Fruit fly (Drosophila melanogaster) whole organism, embryonic: ENCODE data around the gene Cyt-c1L.

ENCODE experiments used
- Antp ChIP-seq: fragments of 200-800 bp; sonication (Bioruptor generic); optimal IDR thresholded peaks from 3 replicates; lab custom pipeline; 2016; ENCODE audit warnings: missing biosample characterization, missing genetic modification characterization
- Asciz ChIP-seq: fragments of 200-800 bp; sonication (Bioruptor generic); optimal IDR thresholded peaks from 2 replicates; lab custom pipeline; 2017; ENCODE audit warnings: missing biosample characterization, mild to moderate bottlenecking, missing genetic modification characterization, missing genetic modification reagents
- B-H1 ChIP-seq: fragments of 200-800 bp; sonication (Bioruptor generic); IDR thresholded peaks from 3 replicates; pipeline ENCODE4 v1.3.6; 2022; ENCODE audit warnings: missing biosample characterization, missing genetic modification characterization
- BEAF-32 ChIP-seq: fragments of 200-800 bp; sonication (Bioruptor generic); optimal IDR thresholded peaks from 3 replicates; lab custom pipeline; 2017; ENCODE audit warnings: missing biosample characterization, missing genetic modification characterization, mild to moderate bottlenecking, moderate library complexity, missing genetic modification reagents
- CG10462 ChIP-seq: fragments of 200-800 bp; sonication (Bioruptor generic); optimal IDR thresholded peaks from 2 replicates; lab custom pipeline; 2016; ENCODE audit warnings: missing biosample characterization, missing genetic modification characterization
- CG10979 ChIP-seq: fragments of 200-800 bp; sonication (Bioruptor generic); optimal IDR thresholded peaks from 2 replicates; lab custom pipeline; 2018; ENCODE audit warnings: missing biosample characterization, mild to moderate bottlenecking, missing genetic modification characterization, moderate library complexity
- CG11093 ChIP-seq: fragments of 200-800 bp; sonication (Bioruptor generic); IDR thresholded peaks from 3 replicates; pipeline ENCODE4 v1.3.6; 2022; ENCODE audit warnings: missing biosample characterization, missing genetic modification characterization
- CG14965 ChIP-seq: fragments of 200-800 bp; sonication (Bioruptor generic); optimal IDR thresholded peaks from 2 replicates; lab custom pipeline; 2016; ENCODE audit warnings: missing biosample characterization, missing genetic modification characterization, borderline replicate concordance
- CG2129 ChIP-seq: fragments of 200-800 bp; sonication (Bioruptor generic); IDR thresholded peaks from 2 replicates; pipeline ENCODE4 v1.3.6; 2022; ENCODE audit warnings: missing biosample characterization, missing genetic modification characterization; ENCODE audit not compliant: partially characterized antibody
- CG30020 ChIP-seq: fragments of 200-800 bp; optimal IDR thresholded peaks from 2 replicates; lab custom pipeline; 2019; ENCODE audit warnings: missing biosample characterization, mild to moderate bottlenecking, missing genetic modification characterization, moderate library complexity
- CG32532 ChIP-seq: fragments of 200-800 bp; sonication (Bioruptor generic); IDR thresholded peaks from 2 replicates; pipeline ENCODE4 v1.3.6; 2022; ENCODE audit warnings: missing biosample characterization, missing genetic modification characterization
- CG32772 ChIP-seq: fragments of 200-800 bp; sonication (Bioruptor generic); IDR thresholded peaks from 2 replicates; pipeline ENCODE4 v1.3.6; 2022; ENCODE audit warnings: missing biosample characterization, missing genetic modification characterization
- CG34224 ChIP-seq: fragments of 200-800 bp; sonication (Bioruptor generic); IDR thresholded peaks from 3 replicates; pipeline ENCODE4 v1.3.6; 2022; ENCODE audit warnings: missing biosample characterization, missing genetic modification characterization; ENCODE audit not compliant: partially characterized antibody
- CG34422 ChIP-seq: fragments of 200-800 bp; sonication (Bioruptor generic); IDR thresholded peaks from 3 replicates; pipeline ENCODE4 v1.3.6; 2022; ENCODE audit warnings: missing biosample characterization, missing genetic modification characterization
- CG4328 ChIP-seq: fragments of 200-800 bp; sonication (Bioruptor generic); optimal IDR thresholded peaks from 3 replicates; lab custom pipeline; 2017; ENCODE audit warnings: missing biosample characterization, missing genetic modification reagents, missing genetic modification characterization
- CG4707 ChIP-seq: fragments of 200-800 bp; sonication (Bioruptor generic); optimal IDR thresholded peaks from 2 replicates; lab custom pipeline; 2018; ENCODE audit warnings: missing biosample characterization, mild to moderate bottlenecking, missing genetic modification characterization, moderate library complexity
- CG7271 ChIP-seq: fragments of 200-800 bp; sonication (Bioruptor generic); optimal IDR thresholded peaks from 2 replicates; lab custom pipeline; 2018; ENCODE audit warnings: missing biosample characterization, mild to moderate bottlenecking, missing genetic modification characterization, moderate library complexity
- CG8359 ChIP-seq: fragments of 200-800 bp; sonication (Bioruptor generic); optimal IDR thresholded peaks from 2 replicates; lab custom pipeline; 2017; ENCODE audit warnings: missing biosample characterization, mild to moderate bottlenecking, missing genetic modification characterization, borderline replicate concordance
- CG9727 ChIP-seq: fragments of 200-800 bp; sonication (Bioruptor generic); optimal IDR thresholded peaks from 3 replicates; lab custom pipeline; 2017; ENCODE audit warnings: missing biosample characterization, mild to moderate bottlenecking, missing genetic modification characterization
- CG9876 ChIP-seq: fragments of 200-800 bp; sonication (Bioruptor generic); optimal IDR thresholded peaks from 2 replicates; lab custom pipeline; 2016; ENCODE audit warnings: missing biosample characterization, missing genetic modification characterization
- CoRest ChIP-seq: fragments of 200-800 bp; sonication (Bioruptor generic); optimal IDR thresholded peaks from 3 replicates; lab custom pipeline; 2018; ENCODE audit warnings: missing biosample characterization, mild to moderate bottlenecking, missing genetic modification characterization, moderate library complexity
- Dad ChIP-seq: fragments of 200-800 bp; sonication (Bioruptor generic); optimal IDR thresholded peaks from 3 replicates; lab custom pipeline; 2016; ENCODE audit warnings: missing biosample characterization, missing genetic modification characterization
- Dbx ChIP-seq: fragments of 200-800 bp; sonication (Bioruptor generic); IDR thresholded peaks from 3 replicates; pipeline ENCODE4 v1.3.6; 2022; ENCODE audit warnings: missing biosample characterization, missing genetic modification characterization
- Dp ChIP-seq: fragments of 200-800 bp; sonication (Bioruptor generic); optimal IDR thresholded peaks from 2 replicates; lab custom pipeline; 2018; ENCODE audit warnings: missing biosample characterization, mild to moderate bottlenecking, missing genetic modification characterization, moderate library complexity
- Hey ChIP-seq: fragments of 200-800 bp; sonication (Bioruptor generic); optimal IDR thresholded peaks from 3 replicates; lab custom pipeline; 2018; ENCODE audit warnings: missing biosample characterization, mild to moderate bottlenecking, missing genetic modification characterization
- Mes4 ChIP-seq: fragments of 200-800 bp; sonication (Bioruptor generic); optimal IDR thresholded peaks from 2 replicates; lab custom pipeline; 2016; ENCODE audit warnings: missing biosample characterization, missing genetic modification characterization
- NK7.1 ChIP-seq: fragments of 200-800 bp; sonication (Bioruptor generic); optimal IDR thresholded peaks from 3 replicates; lab custom pipeline; 2016; ENCODE audit warnings: missing biosample characterization, missing genetic modification characterization
- Side ChIP-seq: fragments of 200-800 bp; sonication (Bioruptor generic); optimal IDR thresholded peaks from 2 replicates; lab custom pipeline; 2016; ENCODE audit warnings: missing biosample characterization, missing genetic modification characterization
- Sox102F ChIP-seq: fragments of 200-800 bp; sonication (Bioruptor generic); optimal IDR thresholded peaks from 2 replicates; lab custom pipeline; 2018; ENCODE audit warnings: missing biosample characterization, mild to moderate bottlenecking, missing genetic modification characterization, moderate library complexity
- YL-1 ChIP-seq: fragments of 200-800 bp; sonication (Bioruptor generic); optimal IDR thresholded peaks from 3 replicates; lab custom pipeline; 2017; ENCODE audit warnings: missing biosample characterization, mild to moderate bottlenecking, missing genetic modification characterization
- abd-A ChIP-seq: fragments of 200-800 bp; sonication (Bioruptor generic); optimal IDR thresholded peaks from 3 replicates; lab custom pipeline; 2019; ENCODE audit warnings: missing biosample characterization, mild to moderate bottlenecking, missing genetic modification characterization, moderate library complexity
- ase ChIP-seq: fragments of 200-800 bp; sonication (Bioruptor generic); IDR thresholded peaks from 3 replicates; pipeline ENCODE4 v1.3.6; 2022; ENCODE audit warnings: missing biosample characterization, missing genetic modification characterization
- dan ChIP-seq: fragments of 200-800 bp; sonication (Bioruptor generic); IDR thresholded peaks from 2 replicates; pipeline ENCODE4 v1.3.6; 2022; ENCODE audit warnings: missing biosample characterization, missing genetic modification characterization
- disco-r ChIP-seq: fragments of 200-800 bp; sonication (Bioruptor generic); optimal IDR thresholded peaks from 2 replicates; lab custom pipeline; 2016; ENCODE audit warnings: missing biosample characterization, missing genetic modification characterization
- ftz-f1 ChIP-seq: fragments of 200-800 bp; sonication (Bioruptor generic); optimal IDR thresholded peaks from 2 replicates; lab custom pipeline; 2016; ENCODE audit warnings: missing biosample characterization, missing genetic modification characterization
- gce ChIP-seq: fragments of 200-800 bp; sonication (Bioruptor generic); IDR thresholded peaks from 3 replicates; pipeline ENCODE4 v1.3.6; 2022; ENCODE audit warnings: missing biosample characterization, missing genetic modification characterization
- grau ChIP-seq: fragments of 200-800 bp; optimal IDR thresholded peaks from 3 replicates; lab custom pipeline; 2019; ENCODE audit warnings: missing biosample characterization, mild to moderate bottlenecking, missing genetic modification characterization, moderate library complexity
- ham ChIP-seq: fragments of 200-800 bp; sonication (Bioruptor generic); IDR thresholded peaks from 2 replicates; pipeline ENCODE4 v1.3.6; 2022; ENCODE audit warnings: missing biosample characterization, missing genetic modification characterization
- knrl ChIP-seq: fragments of 200-800 bp; sonication (Bioruptor generic); IDR thresholded peaks from 3 replicates; pipeline ENCODE4 v1.3.6; 2022; ENCODE audit warnings: missing biosample characterization, missing genetic modification characterization; ENCODE audit not compliant: partially characterized antibody
- mam ChIP-seq: fragments of 200-800 bp; sonication (Bioruptor generic); optimal IDR thresholded peaks from 3 replicates; lab custom pipeline; 2016; ENCODE audit warnings: missing biosample characterization, missing genetic modification characterization
- pb ChIP-seq: fragments of 200-800 bp; sonication (Bioruptor generic); optimal IDR thresholded peaks from 3 replicates; lab custom pipeline; 2016; ENCODE audit warnings: missing biosample characterization, missing genetic modification characterization
- sc ChIP-seq, 3 experiments: fragments of >200 bp in 2 of 3; fragments of 200-800 bp in 1 of 3; sonication (Bioruptor generic) in 1 of 3; optimal IDR thresholded peaks; 2 replicates in 2 of 3; 3 replicates in 1 of 3; lab custom pipeline; 2017; ENCODE audit warnings: mild to moderate bottlenecking in 1 of 3, missing biosample characterization in 1 of 3, missing genetic modification characterization in 1 of 3, missing genetic modification reagents in 1 of 3
- sens-2 ChIP-seq: fragments of 200-800 bp; sonication (Bioruptor generic); IDR thresholded peaks from 2 replicates; pipeline ENCODE4 v1.3.6; 2022; ENCODE audit warnings: missing biosample characterization, missing genetic modification characterization
- sim ChIP-seq: fragments of 200-800 bp; sonication (Bioruptor generic); IDR thresholded peaks from 2 replicates; pipeline ENCODE4 v1.3.6; 2022; ENCODE audit warnings: missing biosample characterization, missing genetic modification characterization
- tgo ChIP-seq: fragments of 200-800 bp; sonication (Bioruptor generic); IDR thresholded peaks from 3 replicates; pipeline ENCODE4 v1.3.6; 2022; ENCODE audit warnings: missing biosample characterization, missing genetic modification characterization
- tna ChIP-seq: fragments of 200-800 bp; sonication (Bioruptor generic); IDR thresholded peaks from 2 replicates; pipeline ENCODE4 v1.3.6; 2022; ENCODE audit warnings: missing biosample characterization, missing genetic modification characterization; ENCODE audit not compliant: partially characterized antibody
- trem ChIP-seq: fragments of 200-800 bp; optimal IDR thresholded peaks from 3 replicates; lab custom pipeline; 2019; ENCODE audit warnings: missing biosample characterization, mild to moderate bottlenecking, missing genetic modification characterization, moderate library complexity
- trh ChIP-seq: fragments of 200-800 bp; sonication (Bioruptor generic); optimal IDR thresholded peaks from 2 replicates; lab custom pipeline; 2016; ENCODE audit warnings: missing biosample characterization, missing genetic modification characterization
- wor ChIP-seq: fragments of 200-800 bp; sonication (Bioruptor generic); IDR thresholded peaks from 2 replicates; pipeline ENCODE4 v1.3.6; 2022; ENCODE audit warnings: missing biosample characterization, missing genetic modification characterization

The Cyt-c1L gene

dm6 chr3R:29207012-29207656, 3.2 kb upstream of the Cyt-c1L start:
- TF ChIP-seq knrl (GFP tag; lab: Robert Waterston, UW) = no peak
- TF ChIP-seq NK7.1 = no peak
- no peak for TF ChIP-seq disco-r
- TF ChIP-seq Sox102F = peak; percentile 74
- peak; percentile 91 for TF ChIP-seq grau (tag; lab: Kevin White, UChicago)
- no peak for TF ChIP-seq Hey (tag; lab: Kevin White, UChicago)
- TF ChIP-seq Asciz (GFP tag; lab: Kevin White, UChicago) = peak; percentile 29
- no peak for TF ChIP-seq CG9876 (GFP tag; lab: Kevin White, UChicago)
- no peak for TF ChIP-seq Dad (GFP tag; lab: Kevin White, UChicago)
- peak; percentile 9 for TF ChIP-seq CG9727
- no peak for TF ChIP-seq ham (GFP tag; lab: Robert Waterston, UW)
- no peak for TF ChIP-seq CG34224 (GFP tag; lab: Robert Waterston, UW)
- no peak for TF ChIP-seq Mes4 (GFP tag; lab: Kevin White, UChicago)
- no peak for TF ChIP-seq sim (GFP tag; lab: Robert Waterston, UW)
- no peak for TF ChIP-seq CG7271 (tag; lab: Kevin White, UChicago)
- TF ChIP-seq tgo = peak; percentile 81
- TF ChIP-seq mam (GFP tag; lab: Kevin White, UChicago) = peak; percentile 30
- no peak for TF ChIP-seq abd-A
- TF ChIP-seq ftz-f1 (GFP tag; lab: Kevin White, UChicago) = no peak
- no peak for TF ChIP-seq trh
- peak; percentile 65 for TF ChIP-seq CG32772 (GFP tag; lab: Robert Waterston, UW)
- TF ChIP-seq wor = peak; percentile 39; the same call in 1 of the 2 replicates
- no peak for TF ChIP-seq CG8359 (GFP tag; lab: Kevin White, UChicago)
- no peak for TF ChIP-seq pb (GFP tag; lab: Kevin White, UChicago)
- no peak for TF ChIP-seq dan (GFP tag; lab: Robert Waterston, UW)
- peak; percentile 66; the same call in 2 of the 3 replicates for TF ChIP-seq ase
- no peak for TF ChIP-seq Side (GFP tag; lab: Kevin White, UChicago)
- TF ChIP-seq CG11093 = peak; percentile 21; the same call in 1 of the 3 replicates
- peak; percentile 43 for TF ChIP-seq CG4707 (GFP tag; lab: Kevin White, UChicago)
- TF ChIP-seq sens-2 = peak; percentile 56; the same call in 1 of the 2 replicates
- no peak for TF ChIP-seq BEAF-32 (GFP tag; lab: Kevin White, UChicago)
- TF ChIP-seq CoRest (tag; lab: Kevin White, UChicago) = peak; percentile 76
- no peak for TF ChIP-seq sc (optimal IDR thresholded peaks at IDR 0.05; lab: Kevin White, UChicago)
- no peak for TF ChIP-seq sc (GFP tag; optimal IDR thresholded peaks at IDR 0.05; lab: Kevin White, UChicago)
- TF ChIP-seq CG10462 = no peak
- TF ChIP-seq CG30020 (tag; lab: Kevin White, UChicago) = no peak
- TF ChIP-seq trem (tag; lab: Kevin White, UChicago) = no peak
- 0 out of 3 replicates have a peak, but pooled peaks have one; percentile 51 for TF ChIP-seq gce
- peak; percentile 61 for TF ChIP-seq CG32532 (GFP tag; lab: Robert Waterston, UW)
- TF ChIP-seq CG10979 (tag; lab: Kevin White, UChicago) = peak; percentile 45
- no peak for TF ChIP-seq Dp (GFP tag; lab: Kevin White, UChicago)
- peak; percentile 71 for TF ChIP-seq CG34422 (GFP tag; lab: Robert Waterston, UW)
- TF ChIP-seq tna (GFP tag; lab: Robert Waterston, UW) = no peak
- no peak for TF ChIP-seq CG2129 (GFP tag; lab: Robert Waterston, UW)
- no peak for TF ChIP-seq YL-1 (GFP tag; lab: Kevin White, UChicago)
- TF ChIP-seq CG14965 = no peak
- peak; percentile 3 for TF ChIP-seq CG4328 (GFP tag; lab: Kevin White, UChicago)
- peak; percentile 73 for TF ChIP-seq B-H1 (GFP tag; lab: Robert Waterston, UW)
- TF ChIP-seq Dbx = peak; percentile 53; the same call in 1 of the 3 replicates
- TF ChIP-seq Antp = peak; percentile 13
